Fruit fly (Drosophila melanogaster) whole organism, embryonic: ENCODE measurements around the gene shv.

Experiments
- Awh ChIP-seq: fragments of 200-800 bp; sonication (Bioruptor generic); IDR thresholded peaks from 2 replicates; pipeline ENCODE4, ENCODE4 v1.3.6; 2022; ENCODE audit warnings: missing biosample characterization, missing genetic modification characterization
- C15 ChIP-seq: fragments of 200-800 bp; sonication (Bioruptor generic); IDR thresholded peaks from 3 replicates; pipeline ENCODE4 v1.3.6; 2022; ENCODE audit warnings: missing biosample characterization, missing genetic modification characterization
- CG1024 ChIP-seq: fragments of 200-800 bp; sonication (Bioruptor generic); IDR thresholded peaks from 2 replicates; pipeline ENCODE4 v1.3.6; 2022; ENCODE audit warnings: missing biosample characterization, missing genetic modification characterization
- CG10321 ChIP-seq: fragments of 200-800 bp; sonication (Bioruptor generic); IDR thresholded peaks from 2 replicates; pipeline ENCODE4 v1.3.6; 2022; ENCODE audit warnings: missing biosample characterization, missing genetic modification characterization
- CG10979 ChIP-seq: fragments of 200-800 bp; sonication (Bioruptor generic); optimal IDR thresholded peaks from 2 replicates; lab custom pipeline; 2018; ENCODE audit warnings: missing biosample characterization, mild to moderate bottlenecking, missing genetic modification characterization, moderate library complexity
- CG11504 ChIP-seq: fragments of 200-800 bp; sonication (Bioruptor generic); optimal IDR thresholded peaks from 3 replicates; lab custom pipeline; 2019; ENCODE audit warnings: missing biosample characterization, mild to moderate bottlenecking, missing genetic modification characterization, moderate library complexity
- CG12769 ChIP-seq: fragments of 200-800 bp; sonication (Bioruptor generic); optimal IDR thresholded peaks from 2 replicates; lab custom pipeline; 2019; ENCODE audit warnings: missing biosample characterization, mild to moderate bottlenecking, missing genetic modification characterization, moderate library complexity
- CG12942 ChIP-seq: fragments of 200-800 bp; sonication (Bioruptor generic); optimal IDR thresholded peaks from 3 replicates; lab custom pipeline; 2016; ENCODE audit warnings: missing biosample characterization, missing genetic modification characterization
- CG13424 ChIP-seq: fragments of 200-800 bp; sonication (Bioruptor generic); optimal IDR thresholded peaks from 2 replicates; lab custom pipeline; 2019; ENCODE audit warnings: missing biosample characterization, mild to moderate bottlenecking, missing genetic modification characterization, moderate library complexity
- CG13775 ChIP-seq: fragments of 200-800 bp; sonication (Bioruptor generic); optimal IDR thresholded peaks from 3 replicates; lab custom pipeline; 2017; ENCODE audit warnings: missing biosample characterization, mild to moderate bottlenecking, missing genetic modification characterization
- CG17385 ChIP-seq: fragments of 200-800 bp; sonication (Bioruptor generic); optimal IDR thresholded peaks from 3 replicates; lab custom pipeline; 2018; ENCODE audit warnings: missing biosample characterization, mild to moderate bottlenecking, missing genetic modification characterization
- CG17829 ChIP-seq: fragments of 200-800 bp; optimal IDR thresholded peaks from 2 replicates; lab custom pipeline; 2019; ENCODE audit warnings: missing biosample characterization, mild to moderate bottlenecking, missing genetic modification characterization, moderate library complexity
- CG31365 ChIP-seq: fragments of 200-800 bp; sonication (Bioruptor generic); optimal IDR thresholded peaks from 2 replicates; lab custom pipeline; 2018; ENCODE audit warnings: missing biosample characterization, mild to moderate bottlenecking, missing genetic modification characterization
- CG34224 ChIP-seq: fragments of 200-800 bp; sonication (Bioruptor generic); IDR thresholded peaks from 3 replicates; pipeline ENCODE4 v1.3.6; 2022; ENCODE audit warnings: missing biosample characterization, missing genetic modification characterization; ENCODE audit not compliant: partially characterized antibody
- CG4360 ChIP-seq: fragments of 200-800 bp; sonication (Bioruptor generic); IDR thresholded peaks from 2 replicates; pipeline ENCODE4 v1.3.6; 2022; ENCODE audit warnings: missing biosample characterization, missing genetic modification characterization
- Dad ChIP-seq: fragments of 200-800 bp; sonication (Bioruptor generic); optimal IDR thresholded peaks from 3 replicates; lab custom pipeline; 2016; ENCODE audit warnings: missing biosample characterization, missing genetic modification characterization
- Dfd ChIP-seq, 2 experiments: fragments of >200 bp; optimal IDR thresholded peaks; 2 replicates each; lab custom pipeline; 2017; ENCODE audit warnings: missing biosample characterization in 2 of 2, missing genetic modification characterization in 2 of 2
- Dip3 ChIP-seq: fragments of 200-800 bp; sonication (Bioruptor generic); optimal IDR thresholded peaks from 3 replicates; lab custom pipeline; 2016; ENCODE audit warnings: missing biosample characterization, missing genetic modification characterization
- Dref ChIP-seq: fragments of 200-800 bp; sonication (Bioruptor generic); IDR thresholded peaks from 2 replicates; pipeline ENCODE4 v1.3.6; 2022; ENCODE audit warnings: missing biosample characterization, missing genetic modification characterization
- Ets97D ChIP-seq: fragments of 200-800 bp; sonication (Bioruptor generic); optimal IDR thresholded peaks from 3 replicates; lab custom pipeline; 2016; ENCODE audit warnings: missing biosample characterization, missing genetic modification characterization
- Fer1 ChIP-seq: fragments of 200-800 bp; sonication (Bioruptor generic); optimal IDR thresholded peaks from 2 replicates; lab custom pipeline; 2017; ENCODE audit warnings: missing biosample characterization, mild to moderate bottlenecking, missing genetic modification characterization
- Hmr ChIP-seq: fragments of 200-800 bp; sonication (Bioruptor generic); optimal IDR thresholded peaks from 3 replicates; lab custom pipeline; 2017; ENCODE audit warnings: mild to moderate bottlenecking, missing biosample characterization, missing genetic modification reagents, missing genetic modification characterization
- Hmx ChIP-seq: fragments of 200-800 bp; sonication (Bioruptor generic); optimal IDR thresholded peaks from 2 replicates; lab custom pipeline; 2016; ENCODE audit warnings: missing biosample characterization, missing genetic modification characterization
- Kr ChIP-seq: fragments of 200-800 bp; sonication (Bioruptor generic); optimal IDR thresholded peaks from 2 replicates; lab custom pipeline; 2017; ENCODE audit warnings: missing biosample characterization, mild to moderate bottlenecking, missing genetic modification characterization
- Mrtf ChIP-seq: fragments of 200-800 bp; sonication (Bioruptor generic); IDR thresholded peaks from 3 replicates; pipeline ENCODE4 v1.3.6; 2022; ENCODE audit warnings: missing biosample characterization, missing genetic modification characterization
- NFAT ChIP-seq: fragments of 200-800 bp; sonication (Bioruptor generic); IDR thresholded peaks from 2 replicates; pipeline ENCODE4 v1.3.6; 2022; ENCODE audit warnings: missing biosample characterization, missing genetic modification characterization
- Nf-YB ChIP-seq: fragments of 200-800 bp; sonication (Bioruptor generic); optimal IDR thresholded peaks from 3 replicates; lab custom pipeline; 2019; ENCODE audit warnings: missing biosample characterization, mild to moderate bottlenecking, missing genetic modification characterization, moderate library complexity
- Oli ChIP-seq: fragments of 200-800 bp; sonication (Bioruptor generic); optimal IDR thresholded peaks from 2 replicates; lab custom pipeline; 2018; ENCODE audit warnings: missing biosample characterization, mild to moderate bottlenecking, missing genetic modification characterization, moderate library complexity
- Scr ChIP-seq: fragments of 200-800 bp; sonication (Bioruptor generic); IDR thresholded peaks from 2 replicates; pipeline ENCODE4 v1.3.6; 2022; ENCODE audit warnings: missing biosample characterization, missing genetic modification characterization; ENCODE audit not compliant: partially characterized antibody
- ac ChIP-seq: fragments of 200-800 bp; sonication (Bioruptor generic); optimal IDR thresholded peaks from 3 replicates; lab custom pipeline; 2017; ENCODE audit warnings: missing biosample characterization, mild to moderate bottlenecking, missing genetic modification characterization
- al ChIP-seq: fragments of 200-800 bp; sonication (Bioruptor generic); IDR thresholded peaks from 2 replicates; pipeline ENCODE4 v1.3.6; 2022; ENCODE audit warnings: missing biosample characterization, missing genetic modification characterization
- az2 ChIP-seq: fragments of 200-800 bp; sonication (Bioruptor generic); optimal IDR thresholded peaks from 3 replicates; lab custom pipeline; 2016; ENCODE audit warnings: missing biosample characterization, missing genetic modification characterization
- bbx ChIP-seq: fragments of 200-800 bp; sonication (Bioruptor generic); IDR thresholded peaks from 2 replicates; pipeline ENCODE4 v1.3.6; 2022; ENCODE audit warnings: missing biosample characterization, missing genetic modification characterization; ENCODE audit not compliant: partially characterized antibody
- cad ChIP-seq: fragments of >200 bp; optimal IDR thresholded peaks from 2 replicates; lab custom pipeline; 2017; ENCODE audit warnings: missing biosample characterization, missing genetic modification characterization
- dan ChIP-seq: fragments of 200-800 bp; sonication (Bioruptor generic); IDR thresholded peaks from 2 replicates; pipeline ENCODE4 v1.3.6; 2022; ENCODE audit warnings: missing biosample characterization, missing genetic modification characterization
- dmrt99B ChIP-seq: fragments of 200-800 bp; sonication (Bioruptor generic); optimal IDR thresholded peaks from 2 replicates; lab custom pipeline; 2018; ENCODE audit warnings: missing biosample characterization, mild to moderate bottlenecking, missing genetic modification characterization, moderate library complexity
- fd102C ChIP-seq: fragments of 200-800 bp; sonication (Bioruptor generic); optimal IDR thresholded peaks from 2 replicates; lab custom pipeline; 2018; ENCODE audit warnings: missing biosample characterization, mild to moderate bottlenecking, missing genetic modification characterization, moderate library complexity
- ham ChIP-seq: fragments of 200-800 bp; sonication (Bioruptor generic); IDR thresholded peaks from 2 replicates; pipeline ENCODE4 v1.3.6; 2022; ENCODE audit warnings: missing biosample characterization, missing genetic modification characterization
- ind ChIP-seq: fragments of 200-800 bp; sonication (Bioruptor generic); optimal IDR thresholded peaks from 3 replicates; lab custom pipeline; 2016; ENCODE audit warnings: missing biosample characterization, missing genetic modification characterization
- nerfin-1 ChIP-seq: fragments of 200-800 bp; sonication (Bioruptor generic); optimal IDR thresholded peaks from 3 replicates; lab custom pipeline; 2019; ENCODE audit warnings: missing biosample characterization, mild to moderate bottlenecking, missing genetic modification characterization, moderate library complexity
- peb ChIP-seq: fragments of 200-800 bp; sonication (Bioruptor generic); IDR thresholded peaks from 2 replicates; pipeline ENCODE4 v1.3.6; 2022; ENCODE audit warnings: missing biosample characterization, missing genetic modification characterization
- pfk ChIP-seq: fragments of 200-800 bp; sonication (Bioruptor generic); optimal IDR thresholded peaks from 2 replicates; lab custom pipeline; 2018; ENCODE audit warnings: missing biosample characterization, mild to moderate bottlenecking, missing genetic modification characterization, moderate library complexity
- phol ChIP-seq: fragments of 200-800 bp; sonication (Bioruptor generic); optimal IDR thresholded peaks from 3 replicates; lab custom pipeline; 2018; ENCODE audit warnings: missing biosample characterization, mild to moderate bottlenecking, missing genetic modification characterization, moderate library complexity
- repo ChIP-seq: fragments of 200-800 bp; sonication (Bioruptor generic); optimal IDR thresholded peaks from 2 replicates; lab custom pipeline; 2016; ENCODE audit warnings: missing biosample characterization, missing genetic modification characterization
- sens-2 ChIP-seq: fragments of 200-800 bp; sonication (Bioruptor generic); IDR thresholded peaks from 2 replicates; pipeline ENCODE4 v1.3.6; 2022; ENCODE audit warnings: missing biosample characterization, missing genetic modification characterization
- seq ChIP-seq: fragments of 200-800 bp; sonication (Bioruptor generic); IDR thresholded peaks from 2 replicates; pipeline ENCODE4 v1.3.6; 2022; ENCODE audit warnings: missing biosample characterization, missing genetic modification characterization
- stwl ChIP-seq: fragments of 200-800 bp; sonication (Bioruptor generic); optimal IDR thresholded peaks from 3 replicates; lab custom pipeline; 2018; ENCODE audit warnings: missing biosample characterization, mild to moderate bottlenecking, missing genetic modification characterization, moderate library complexity
- toy ChIP-seq: fragments of 200-800 bp; sonication (Bioruptor generic); IDR thresholded peaks from 2 replicates; pipeline ENCODE4 v1.3.6; 2022; ENCODE audit warnings: missing biosample characterization, missing genetic modification characterization

Gene shv

dm6 chr2L:419620-420184, 33.2 kb upstream of the shv start, which contains the start of the genes CG13690 and RpLP1 (continued):
- TF ChIP-seq Oli (peak; percentile 56), cad (no peak), CG10321 (GFP tag; lab: Robert Waterston, UW) (no peak; the same call in 1 of the 2 replicates), CG17385 (peak; percentile 84), Nf-YB (GFP tag; lab: Kevin White, UChicago) (peak; percentile 71)

- TF ChIP-seq toy (no peak), repo (GFP tag; lab: Kevin White, UChicago) (no peak), Hmr (GFP tag; lab: Kevin White, UChicago) (peak; percentile 71), CG17829 (tag; lab: Kevin White, UChicago) (peak; percentile 71), C15 (GFP tag; lab: Robert Waterston, UW) (no peak), ind (GFP tag; lab: Kevin White, UChicago) (no peak), Mrtf (GFP tag; lab: Robert Waterston, UW) (no peak), CG12769 (tag; lab: Kevin White, UChicago) (peak; percentile 44), NFAT (0 out of 2 replicates have a peak, but pooled peaks have one; percentile 21), ham (GFP tag; lab: Robert Waterston, UW) (no peak), CG13424 (tag; lab: Kevin White, UChicago) (peak; percentile 39), Dfd (GFP tag; optimal IDR thresholded peaks at IDR 0.05; lab: Kevin White, UChicago) (no peak), Kr (GFP tag; lab: Kevin White, UChicago) (no peak), Dad (GFP tag; lab: Kevin White, UChicago) (peak; percentile 41), fd102C (no peak), Awh (GFP tag; lab: Robert Waterston, UW) (no peak), dmrt99B (tag; lab: Kevin White, UChicago) (peak; percentile 11), CG31365 (tag; lab: Kevin White, UChicago) (peak; percentile 4), pfk (GFP tag; lab: Kevin White, UChicago) (no peak), CG10979 (peak; percentile 13), ac (GFP tag; lab: Kevin White, UChicago) (no peak), peb (GFP tag; lab: Robert Waterston, UW) (no peak), CG12942 (GFP tag; lab: Kevin White, UChicago) (peak; percentile 19), seq (no peak), nerfin-1 (tag; lab: Kevin White, UChicago) (peak; percentile 24), CG4360 (GFP tag; lab: Robert Waterston, UW) (no peak), phol (peak; percentile 69), Scr (GFP tag; lab: Robert Waterston, UW) (peak; percentile 97), bbx (GFP tag; lab: Robert Waterston, UW) (peak; percentile 99), CG34224 (GFP tag; lab: Robert Waterston, UW) (peak; percentile 100), Fer1 (GFP tag; lab: Kevin White, UChicago) (peak; percentile 66), Dip3 (GFP tag; lab: Kevin White, UChicago) (no peak), Oli (no peak), CG13775 (GFP tag; lab: Kevin White, UChicago) (peak; percentile 19), Dref (GFP tag; lab: Robert Waterston, UW) (peak; percentile 96), stwl (tag; lab: Kevin White, UChicago) (peak; percentile 100), CG1024 (no peak), al (GFP tag; lab: Robert Waterston, UW) (peak; percentile 8; the same call in 1 of the 2 replicates), Ets97D (GFP tag; lab: Kevin White, UChicago) (peak; percentile 94), sens-2 (GFP tag; lab: Robert Waterston, UW) (peak; percentile 93), az2 (GFP tag; lab: Kevin White, UChicago) (peak; percentile 21), Hmx (no peak), dan (GFP tag; lab: Robert Waterston, UW) (no peak), CG11504 (tag; lab: Kevin White, UChicago) (peak; percentile 55)
Observed at dm6 chr2L:421119-421821, 31.6 kb upstream of the shv start, which contains the start of the genes CG11885 and CG13692. Gene CG11885, minus strand, starts transcription at chr2L:421450. Gene CG13692, plus strand, starts transcription at chr2L:421771.
